Fruit fly (Drosophila melanogaster) whole organism, embryonic: ENCODE data around the gene bb8.

ENCODE experiments used
- ATbp ChIP-seq: fragments of 200-800 bp; sonication (Bioruptor generic); optimal IDR thresholded peaks from 2 replicates; lab custom pipeline; 2017; ENCODE audit warnings: missing biosample characterization, mild to moderate bottlenecking, missing genetic modification characterization, missing genetic modification reagents
- B-H1 ChIP-seq: fragments of 200-800 bp; sonication (Bioruptor generic); IDR thresholded peaks from 3 replicates; pipeline ENCODE4 v1.3.6; 2022; ENCODE audit warnings: missing biosample characterization, missing genetic modification characterization
- CG10209 ChIP-seq: fragments of 200-800 bp; sonication (Bioruptor generic); optimal IDR thresholded peaks from 3 replicates; lab custom pipeline; 2017; ENCODE audit warnings: missing biosample characterization, mild to moderate bottlenecking, missing genetic modification characterization, missing genetic modification reagents
- CG10543 ChIP-seq: fragments of 200-800 bp; sonication (Bioruptor generic); optimal IDR thresholded peaks from 3 replicates; lab custom pipeline; 2017; ENCODE audit warnings: missing biosample characterization, mild to moderate bottlenecking, missing genetic modification characterization, moderate library complexity
- CG11093 ChIP-seq: fragments of 200-800 bp; sonication (Bioruptor generic); IDR thresholded peaks from 3 replicates; pipeline ENCODE4 v1.3.6; 2022; ENCODE audit warnings: missing biosample characterization, missing genetic modification characterization
- CG11504 ChIP-seq: fragments of 200-800 bp; sonication (Bioruptor generic); optimal IDR thresholded peaks from 3 replicates; lab custom pipeline; 2019; ENCODE audit warnings: missing biosample characterization, mild to moderate bottlenecking, missing genetic modification characterization, moderate library complexity
- CG12299 ChIP-seq: fragments of 200-800 bp; sonication (Bioruptor generic); optimal IDR thresholded peaks from 2 replicates; lab custom pipeline; 2018; ENCODE audit warnings: missing biosample characterization, mild to moderate bottlenecking, missing genetic modification characterization
- CG1603 ChIP-seq: fragments of 200-800 bp; sonication (Bioruptor generic); optimal IDR thresholded peaks from 2 replicates; lab custom pipeline; 2019; ENCODE audit warnings: missing biosample characterization, mild to moderate bottlenecking, missing genetic modification characterization, moderate library complexity
- CG16863 ChIP-seq: fragments of 200-800 bp; sonication (Bioruptor generic); optimal IDR thresholded peaks from 3 replicates; lab custom pipeline; 2016; ENCODE audit warnings: missing biosample characterization, missing genetic modification characterization
- CG17385 ChIP-seq: fragments of 200-800 bp; sonication (Bioruptor generic); optimal IDR thresholded peaks from 3 replicates; lab custom pipeline; 2018; ENCODE audit warnings: missing biosample characterization, mild to moderate bottlenecking, missing genetic modification characterization
- CG1792 ChIP-seq: fragments of 200-800 bp; sonication (Bioruptor generic); optimal IDR thresholded peaks from 2 replicates; lab custom pipeline; 2016; ENCODE audit warnings: missing biosample characterization, missing genetic modification characterization
- CG2116 ChIP-seq: fragments of 200-800 bp; sonication (Bioruptor generic); optimal IDR thresholded peaks from 3 replicates; lab custom pipeline; 2018; ENCODE audit warnings: missing biosample characterization, mild to moderate bottlenecking, missing genetic modification characterization
- CG2889 ChIP-seq: fragments of 200-800 bp; sonication (Bioruptor generic); IDR thresholded peaks from 3 replicates; pipeline ENCODE4 v1.3.6; 2022; ENCODE audit warnings: missing biosample characterization, missing genetic modification characterization
- CG30431 ChIP-seq: fragments of 200-800 bp; sonication (Bioruptor generic); optimal IDR thresholded peaks from 2 replicates; lab custom pipeline; 2017; ENCODE audit warnings: missing biosample characterization, missing genetic modification characterization
- CG3407 ChIP-seq: fragments of 200-800 bp; sonication (Bioruptor generic); optimal IDR thresholded peaks from 2 replicates; lab custom pipeline; 2018; ENCODE audit warnings: missing biosample characterization, mild to moderate bottlenecking, missing genetic modification characterization
- CG34376 ChIP-seq: fragments of 200-800 bp; sonication (Bioruptor generic); optimal IDR thresholded peaks from 2 replicates; lab custom pipeline; 2018; ENCODE audit warnings: missing biosample characterization, mild to moderate bottlenecking, missing genetic modification characterization
- CG3995 ChIP-seq: fragments of 200-800 bp; sonication (Bioruptor generic); optimal IDR thresholded peaks from 3 replicates; lab custom pipeline; 2016; ENCODE audit warnings: missing biosample characterization, missing genetic modification characterization
- CG5953 ChIP-seq: fragments of 200-800 bp; sonication (Bioruptor generic); IDR thresholded peaks from 2 replicates; pipeline ENCODE4 v1.3.6; 2022; ENCODE audit warnings: missing biosample characterization, missing genetic modification characterization
- CG6683 ChIP-seq: fragments of 200-800 bp; sonication (Bioruptor generic); optimal IDR thresholded peaks from 2 replicates; lab custom pipeline; 2017; ENCODE audit warnings: missing biosample characterization, mild to moderate bottlenecking, missing genetic modification characterization, missing genetic modification reagents
- CG7357 ChIP-seq: fragments of 200-800 bp; sonication (Bioruptor generic); IDR thresholded peaks from 3 replicates; pipeline ENCODE4 v1.3.6; 2022; ENCODE audit warnings: missing biosample characterization, missing genetic modification characterization
- CG7987 ChIP-seq: fragments of 200-800 bp; sonication (Bioruptor generic); optimal IDR thresholded peaks from 2 replicates; lab custom pipeline; 2018; ENCODE audit warnings: missing biosample characterization, mild to moderate bottlenecking, missing genetic modification characterization, moderate library complexity
- CkIIα-i1 ChIP-seq: fragments of 200-800 bp; sonication (Bioruptor generic); IDR thresholded peaks from 2 replicates; pipeline ENCODE4 v1.3.6; 2022; ENCODE audit warnings: missing biosample characterization, missing genetic modification characterization
- Dbx ChIP-seq: fragments of 200-800 bp; sonication (Bioruptor generic); IDR thresholded peaks from 3 replicates; pipeline ENCODE4 v1.3.6; 2022; ENCODE audit warnings: missing biosample characterization, missing genetic modification characterization
- Doc2 ChIP-seq: fragments of 200-800 bp; sonication (Bioruptor generic); IDR thresholded peaks from 2 replicates; pipeline ENCODE4 v1.3.6; 2022; ENCODE audit warnings: missing biosample characterization, missing genetic modification characterization
- E2f1 ChIP-seq: fragments of 200-800 bp; sonication (Bioruptor generic); IDR thresholded peaks from 2 replicates; pipeline ENCODE4 v1.3.6; 2022; ENCODE audit warnings: missing biosample characterization, missing genetic modification characterization
- E2f2 ChIP-seq: fragments of 200-800 bp; sonication (Bioruptor generic); IDR thresholded peaks from 2 replicates; pipeline ENCODE4 v1.3.6; 2022; ENCODE audit warnings: missing biosample characterization, missing genetic modification characterization
- Hr78 ChIP-seq, 2 experiments: fragments of 200-800 bp in 1 of 2; fragments of >200 bp in 1 of 2; sonication (Bioruptor generic) in 1 of 2; optimal IDR thresholded peaks; 2 replicates each; lab custom pipeline; 2017 to 2019; ENCODE audit warnings: missing biosample characterization in 2 of 2, missing genetic modification characterization in 2 of 2, mild to moderate bottlenecking in 1 of 2, moderate library complexity in 1 of 2
- PHDP ChIP-seq: fragments of 200-800 bp; sonication (Bioruptor generic); optimal IDR thresholded peaks from 3 replicates; lab custom pipeline; 2018; ENCODE audit warnings: missing biosample characterization, mild to moderate bottlenecking, missing genetic modification characterization, moderate library complexity
- Ptx1 ChIP-seq: fragments of 200-800 bp; sonication (Bioruptor generic); IDR thresholded peaks from 2 replicates; pipeline ENCODE4 v1.3.6; 2022; ENCODE audit warnings: missing biosample characterization, missing genetic modification characterization
- ase ChIP-seq: fragments of 200-800 bp; sonication (Bioruptor generic); IDR thresholded peaks from 3 replicates; pipeline ENCODE4 v1.3.6; 2022; ENCODE audit warnings: missing biosample characterization, missing genetic modification characterization
- btn ChIP-seq: fragments of 200-800 bp; sonication (Bioruptor generic); optimal IDR thresholded peaks from 2 replicates; lab custom pipeline; 2016; ENCODE audit warnings: missing biosample characterization, missing genetic modification characterization
- cas ChIP-seq: fragments of 200-800 bp; sonication (Bioruptor generic); IDR thresholded peaks from 2 replicates; pipeline ENCODE4 v1.3.6; 2022; ENCODE audit warnings: missing biosample characterization, missing genetic modification characterization
- ci ChIP-seq: fragments of 200-800 bp; sonication (Bioruptor generic); IDR thresholded peaks from 3 replicates; pipeline ENCODE4 v1.3.6; 2022; ENCODE audit warnings: missing biosample characterization, missing genetic modification characterization
- crol ChIP-seq: fragments of 200-800 bp; sonication (Bioruptor generic); IDR thresholded peaks from 2 replicates; pipeline ENCODE4 v1.3.6; 2022; ENCODE audit warnings: missing biosample characterization, missing genetic modification characterization
- dimm ChIP-seq: fragments of 200-800 bp; sonication (Bioruptor generic); IDR thresholded peaks from 2 replicates; pipeline ENCODE4 v1.3.6; 2022; ENCODE audit warnings: missing biosample characterization, missing genetic modification characterization
- fru ChIP-seq: fragments of >200 bp; optimal IDR thresholded peaks from 2 replicates; lab custom pipeline; 2017
- gcm2 ChIP-seq: fragments of 200-800 bp; sonication (Bioruptor generic); optimal IDR thresholded peaks from 2 replicates; lab custom pipeline; 2016; ENCODE audit warnings: missing biosample characterization, missing genetic modification characterization
- gem ChIP-seq: fragments of 200-800 bp; sonication (Bioruptor generic); optimal IDR thresholded peaks from 2 replicates; lab custom pipeline; 2019; ENCODE audit warnings: missing biosample characterization, mild to moderate bottlenecking, missing genetic modification characterization, moderate library complexity
- klu ChIP-seq: fragments of 200-800 bp; sonication (Bioruptor generic); IDR thresholded peaks from 2 replicates; pipeline ENCODE4 v1.3.6; 2022; ENCODE audit warnings: missing biosample characterization, missing genetic modification characterization
- knrl ChIP-seq: fragments of 200-800 bp; sonication (Bioruptor generic); IDR thresholded peaks from 3 replicates; pipeline ENCODE4 v1.3.6; 2022; ENCODE audit warnings: missing biosample characterization, missing genetic modification characterization; ENCODE audit not compliant: partially characterized antibody
- mam ChIP-seq: fragments of 200-800 bp; sonication (Bioruptor generic); optimal IDR thresholded peaks from 3 replicates; lab custom pipeline; 2016; ENCODE audit warnings: missing biosample characterization, missing genetic modification characterization
- mld ChIP-seq: fragments of 200-800 bp; sonication (Bioruptor generic); IDR thresholded peaks from 3 replicates; pipeline ENCODE4 v1.3.6; 2022; ENCODE audit warnings: missing biosample characterization, missing genetic modification characterization; ENCODE audit not compliant: partially characterized antibody
- p53 ChIP-seq: fragments of 200-800 bp; sonication (Bioruptor generic); optimal IDR thresholded peaks from 2 replicates; lab custom pipeline; 2016; ENCODE audit warnings: missing biosample characterization, missing genetic modification characterization
- pnt ChIP-seq: fragments of 200-800 bp; sonication (Bioruptor generic); optimal IDR thresholded peaks from 3 replicates; lab custom pipeline; 2016; ENCODE audit warnings: missing biosample characterization, missing genetic modification characterization
- sc ChIP-seq, 3 experiments: fragments of >200 bp in 2 of 3; fragments of 200-800 bp in 1 of 3; sonication (Bioruptor generic) in 1 of 3; optimal IDR thresholded peaks; 2 replicates in 2 of 3; 3 replicates in 1 of 3; lab custom pipeline; 2017; ENCODE audit warnings: mild to moderate bottlenecking in 1 of 3, missing biosample characterization in 1 of 3, missing genetic modification characterization in 1 of 3, missing genetic modification reagents in 1 of 3
- schlank ChIP-seq: fragments of 200-800 bp; sonication (Bioruptor generic); optimal IDR thresholded peaks from 2 replicates; lab custom pipeline; 2018; ENCODE audit warnings: missing biosample characterization, mild to moderate bottlenecking, missing genetic modification characterization
- slbo ChIP-seq: fragments of 200-800 bp; sonication (Bioruptor generic); IDR thresholded peaks from 2 replicates; pipeline ENCODE4 v1.3.6; 2022; ENCODE audit warnings: missing biosample characterization, missing genetic modification characterization
- sr ChIP-seq: fragments of 200-800 bp; sonication (Bioruptor generic); IDR thresholded peaks from 3 replicates; pipeline ENCODE4 v1.3.6; 2022; ENCODE audit warnings: missing biosample characterization, missing genetic modification characterization
- tgo ChIP-seq: fragments of 200-800 bp; sonication (Bioruptor generic); IDR thresholded peaks from 3 replicates; pipeline ENCODE4 v1.3.6; 2022; ENCODE audit warnings: missing biosample characterization, missing genetic modification characterization
- tna ChIP-seq: fragments of 200-800 bp; sonication (Bioruptor generic); IDR thresholded peaks from 2 replicates; pipeline ENCODE4 v1.3.6; 2022; ENCODE audit warnings: missing biosample characterization, missing genetic modification characterization; ENCODE audit not compliant: partially characterized antibody
- zfh1 ChIP-seq: fragments of 200-800 bp; sonication (Bioruptor generic); IDR thresholded peaks from 3 replicates; pipeline ENCODE4 v1.3.6; 2022; ENCODE audit warnings: missing biosample characterization, missing genetic modification characterization

Gene bb8

DNA sequence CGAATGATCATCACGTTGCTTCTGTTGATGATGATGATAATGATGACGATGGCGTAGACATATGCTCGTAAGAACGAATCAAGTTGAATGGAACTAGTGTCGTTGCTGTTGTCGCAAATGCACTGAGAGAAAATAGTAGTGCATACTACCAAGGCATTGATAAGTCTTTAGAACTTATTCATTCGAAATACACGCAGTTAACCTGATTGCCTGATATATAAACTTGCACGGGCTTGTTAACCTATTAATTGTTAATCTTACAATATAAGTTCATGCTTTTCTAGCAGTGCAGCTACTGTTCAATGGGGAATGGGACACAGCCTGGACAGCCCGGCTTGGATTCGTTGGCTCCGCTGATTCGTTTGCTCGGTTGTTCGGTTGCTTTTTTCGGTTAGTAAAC is 36.3 kb upstream of the bb8 start (continued):
- TF ChIP-seq crol (GFP tag; lab: Robert Waterston, UW) (no peak), CG1603 (peak; percentile 96), fru (no peak), CG3995 (no peak), CG11093 (peak; percentile 77), gem (tag; lab: Kevin White, UChicago) (peak; percentile 93), Dbx (peak; percentile 58; the same call in 1 of the 3 replicates), CG2889 (GFP tag; lab: Robert Waterston, UW) (peak; percentile 50; the same call in 2 of the 3 replicates), CG6683 (peak; percentile 50), ATbp (GFP tag; lab: Kevin White, UChicago) (peak; percentile 75), CG1792 (GFP tag; lab: Kevin White, UChicago) (peak; percentile 73), Hr78 (GFP tag; optimal IDR thresholded peaks at IDR 0.05; lab: Kevin White, UChicago) (peak in 1 of 2 experiments; percentile 40), CG7357 (GFP tag; lab: Robert Waterston, UW) (peak; percentile 73; the same call in 2 of the 3 replicates), pnt (GFP tag; lab: Kevin White, UChicago) (peak; percentile 90), Doc2 (no peak), p53 (peak; percentile 40), schlank (peak; percentile 68), Ptx1 (GFP tag; lab: Robert Waterston, UW) (peak; percentile 73), CG10209 (GFP tag; lab: Kevin White, UChicago) (peak; percentile 83), B-H1 (peak; percentile 59), slbo (GFP tag; lab: Robert Waterston, UW) (peak; percentile 83), CG16863 (GFP tag; lab: Kevin White, UChicago) (peak; percentile 83), PHDP (tag; lab: Kevin White, UChicago) (peak; percentile 83), dimm (GFP tag; lab: Robert Waterston, UW) (peak; percentile 32; the same call in 1 of the 2 replicates), mld (GFP tag; lab: Robert Waterston, UW) (no peak), CG10543 (peak; percentile 12), sc (optimal IDR thresholded peaks at IDR 0.05; lab: Kevin White, UChicago) (no peak), sc (GFP tag; optimal IDR thresholded peaks at IDR 0.05; lab: Kevin White, UChicago) (peak; percentile 86), cas (no peak), CG34376 (no peak), ci (GFP tag; lab: Robert Waterston, UW) (peak; percentile 93), CG7987 (peak; percentile 56), CG30431 (GFP tag; lab: Kevin White, UChicago) (peak; percentile 80), CG3407 (GFP tag; lab: Kevin White, UChicago) (peak; percentile 77), CG2116 (peak; percentile 39), zfh1 (GFP tag; lab: Robert Waterston, UW) (peak; percentile 89), mam (peak; percentile 80), btn (GFP tag; lab: Kevin White, UChicago) (peak; percentile 75), CkIIα-i1 (GFP tag; lab: Robert Waterston, UW) (no peak), CG11504 (tag; lab: Kevin White, UChicago) (peak; percentile 86), CG12299 (tag; lab: Kevin White, UChicago) (peak; percentile 66), CG17385 (GFP tag; lab: Kevin White, UChicago) (peak; percentile 74), E2f1 (GFP tag; lab: Robert Waterston, UW) (peak; percentile 75), tgo (peak; percentile 77), knrl (GFP tag; lab: Robert Waterston, UW) (no peak), E2f2 (GFP tag; lab: Robert Waterston, UW) (peak; percentile 51), tna (GFP tag; lab: Robert Waterston, UW) (no peak), gcm2 (GFP tag; lab: Kevin White, UChicago) (peak; percentile 81), sr (no peak; the same call in 2 of the 3 replicates), ase (GFP tag; lab: Robert Waterston, UW) (peak; percentile 63; the same call in 2 of the 3 replicates), klu (GFP tag; lab: Robert Waterston, UW) (peak; percentile 64), CG5953 (GFP tag; lab: Robert Waterston, UW) (peak; percentile 58; the same call in 1 of the 2 replicates)
